Fruit fly (Drosophila melanogaster): ENCODE results near the gene TfIIFalpha.
A peak's percentile ranks its signal among the peaks of the same experiment; 100 is the strongest.

TfIIFalpha gene

dm6 chr3R:6403674-6404073, 23.4 kb downstream of the TfIIFalpha start:
- TF ChIP-seq Rel (GFP tag; optimal IDR thresholded peaks at IDR 0.05) (no peak), Rel (tag; optimal IDR thresholded peaks at IDR 0.05) (peak; percentile 34), Hr83 (GFP tag; optimal IDR thresholded peaks at IDR 0.05; ENCODE audit: poor library complexity, severe bottlenecking) (no peak)

- TF ChIP-seq dsf (GFP tag; optimal IDR thresholded peaks at IDR 0.05; ENCODE audit: borderline replicate concordance) (peak; percentile 53), GATAd (GFP tag; optimal IDR thresholded peaks at IDR 0.05) (no peak), HLH106 (tag; optimal IDR thresholded peaks at IDR 0.05) (peak; percentile 66), foxo (GFP tag; optimal IDR thresholded peaks at IDR 0.05) (peak in 1 of 2 experiments; percentile 77), h (GFP tag; optimal IDR thresholded peaks at IDR 0.05) (peak; percentile 81), OdsH (GFP tag; optimal IDR thresholded peaks at IDR 0.05) (peak; percentile 80), br (GFP tag; optimal IDR thresholded peaks at IDR 0.05) (peak; percentile 77), CG32264 (GFP tag; optimal IDR thresholded peaks at IDR 0.05) (peak; percentile 34), Jra (GFP tag; optimal IDR thresholded peaks at IDR 0.05) (peak; percentile 69), Sp1 (GFP tag; optimal IDR thresholded peaks at IDR 0.05) (peak; percentile 45), jim (GFP tag; optimal IDR thresholded peaks at IDR 0.05) (no peak), Dfd (GFP tag; optimal IDR thresholded peaks at IDR 0.05) (no peak), tai (GFP tag; optimal IDR thresholded peaks at IDR 0.05) (peak; percentile 77), rgr (GFP tag; optimal IDR thresholded peaks at IDR 0.05) (peak; percentile 83), Hr83 (GFP tag; optimal IDR thresholded peaks at IDR 0.05; ENCODE audit: poor library complexity, severe bottlenecking) (no peak), psq (GFP tag; optimal IDR thresholded peaks at IDR 0.05) (peak; percentile 59), dl (GFP tag; optimal IDR thresholded peaks at IDR 0.05; ENCODE audit: insufficient read depth in 1 of 2, partially characterized antibody in 2 of 2) (no peak), woc (GFP tag; optimal IDR thresholded peaks at IDR 0.05) (peak; percentile 38), fru (GFP tag; optimal IDR thresholded peaks at IDR 0.05) (peak; percentile 79), sv (GFP tag; optimal IDR thresholded peaks at IDR 0.05) (peak; percentile 75), Abd-B (GFP tag; optimal IDR thresholded peaks at IDR 0.05) (no peak), Hnf4 (GFP tag; optimal IDR thresholded peaks at IDR 0.05) (peak; percentile 76), N (GFP tag; optimal IDR thresholded peaks at IDR 0.05) (no peak), lola (GFP tag; optimal IDR thresholded peaks at IDR 0.05) (no peak), Dif (GFP tag; optimal IDR thresholded peaks at IDR 0.05; ENCODE audit: partially characterized antibody) (no peak), dmrt93B (GFP tag; optimal IDR thresholded peaks at IDR 0.05) (peak; percentile 60), brk (GFP tag; optimal IDR thresholded peaks at IDR 0.05) (peak; percentile 60), pan (optimal IDR thresholded peaks at IDR 0.05) (no peak), ey (GFP tag; optimal IDR thresholded peaks at IDR 0.05) (peak; percentile 84)
Measured at dm6 chr3R:6404174-6404573, 23.9 kb downstream of the TfIIFalpha start.

- TF ChIP-seq Dfd (GFP tag; optimal IDR thresholded peaks at IDR 0.05) = no peak
- TF ChIP-seq woc (GFP tag; optimal IDR thresholded peaks at IDR 0.05) = peak; percentile 36
- TF ChIP-seq CrebA (GFP tag; optimal IDR thresholded peaks at IDR 0.05; ENCODE audit: borderline replicate concordance) = no peak
- TF ChIP-seq HLH106 (tag; optimal IDR thresholded peaks at IDR 0.05) = no peak
- TF ChIP-seq Dif (GFP tag; optimal IDR thresholded peaks at IDR 0.05; ENCODE audit: partially characterized antibody) = peak; percentile 53
- no peak for TF ChIP-seq OdsH (GFP tag; optimal IDR thresholded peaks at IDR 0.05)
- TF ChIP-seq N (GFP tag; optimal IDR thresholded peaks at IDR 0.05) = no peak
- no peak for TF ChIP-seq br (GFP tag; optimal IDR thresholded peaks at IDR 0.05)
- TF ChIP-seq Vsx2 (GFP tag; optimal IDR thresholded peaks at IDR 0.05; ENCODE audit: partially characterized antibody) = no peak
- TF ChIP-seq psq (GFP tag; optimal IDR thresholded peaks at IDR 0.05) = no peak
- TF ChIP-seq Myc (optimal IDR thresholded peaks at IDR 0.05) = no peak
- no peak for TF ChIP-seq Sp1 (GFP tag; optimal IDR thresholded peaks at IDR 0.05)
- TF ChIP-seq tai (GFP tag; optimal IDR thresholded peaks at IDR 0.05) = no peak
- TF ChIP-seq Jra (GFP tag; optimal IDR thresholded peaks at IDR 0.05) = no peak
- TF ChIP-seq Hr83 (GFP tag; optimal IDR thresholded peaks at IDR 0.05; ENCODE audit: poor library complexity, severe bottlenecking) = peak; percentile 47
- peak in 1 of 2 experiments; percentile 31 for TF ChIP-seq foxo (GFP tag; optimal IDR thresholded peaks at IDR 0.05)
- TF ChIP-seq Hr78 (GFP tag; optimal IDR thresholded peaks at IDR 0.05) = no peak
- TF ChIP-seq usp (GFP tag; optimal IDR thresholded peaks at IDR 0.05) = no peak
- no peak for TF ChIP-seq sv (GFP tag; optimal IDR thresholded peaks at IDR 0.05)
- TF ChIP-seq GATAd (GFP tag; optimal IDR thresholded peaks at IDR 0.05) = no peak
- peak; percentile 5 for TF ChIP-seq CG9705 (GFP tag; optimal IDR thresholded peaks at IDR 0.05)
- TF ChIP-seq CG32264 (GFP tag; optimal IDR thresholded peaks at IDR 0.05) = no peak
- TF ChIP-seq dl (GFP tag; optimal IDR thresholded peaks at IDR 0.05; ENCODE audit: insufficient read depth in 1 of 2, partially characterized antibody in 2 of 2) = peak in 1 of 2 experiments; percentile 63
- no peak for TF ChIP-seq fru (GFP tag; optimal IDR thresholded peaks at IDR 0.05)
- TF ChIP-seq Rel (GFP tag; optimal IDR thresholded peaks at IDR 0.05) = no peak
- TF ChIP-seq Rel (tag; optimal IDR thresholded peaks at IDR 0.05) = no peak
- TF ChIP-seq ey (GFP tag; optimal IDR thresholded peaks at IDR 0.05) = no peak
- TF ChIP-seq Hnf4 (GFP tag; optimal IDR thresholded peaks at IDR 0.05) = no peak
- no peak for TF ChIP-seq Abd-B (GFP tag; optimal IDR thresholded peaks at IDR 0.05)
Measured at dm6 chr3R:6405239-6405638, 25.0 kb downstream of the TfIIFalpha start.
